Worm (Caenorhabditis elegans) whole organism, L4/young adult: ENCODE results near the gene ifc-2.

Experiments used
- W03F9.2 ChIP-seq: fragments of 150-350 bp; optimal IDR thresholded peaks from 2 replicates; lab custom pipeline; 2014; ENCODE audit warnings: missing biosample characterization, missing genetic modification characterization
- dao-5 ChIP-seq: sonication (generic microtip); optimal IDR thresholded peaks from 2 replicates; lab custom pipeline; 2016; ENCODE audit warnings: missing genotype, missing genetic modification characterization, moderate library complexity, missing compliant biosample characterization
- him-1 ChIP-seq: sonication (generic microtip); optimal IDR thresholded peaks from 2 replicates; lab custom pipeline; 2016; ENCODE audit warnings: missing genotype, missing genetic modification reagents, missing genetic modification characterization, missing compliant biosample characterization

ce11 chrX:681413-681812, 26.7 kb upstream of the ifc-2 start:
- TF ChIP-seq him-1 (tag; lab: Kevin White, UChicago), result no peak
- no peak for TF ChIP-seq W03F9.2 (tag; lab: Kevin White, UChicago)
- no peak for TF ChIP-seq dao-5
